Worm (Caenorhabditis elegans): ENCODE measurements around the gene F07A11.1.

Gene F07A11.1

ce11 chrII:11633509-11633908 lies 41.6 kb upstream of the F07A11.1 start, which contains the start of gene din-1:
TSS of gene din-1 (minus strand) at chrII:11633609.
- peak; percentile 1 for TF ChIP-seq pha-4 (tag; optimal IDR thresholded peaks at IDR 0.05)
- no peak for TF ChIP-seq eor-1 (tag; optimal IDR thresholded peaks at IDR 0.05)
- TF ChIP-seq nhr-43 (tag; optimal IDR thresholded peaks at IDR 0.05; ENCODE audit: poor library complexity, severe bottlenecking) = no peak
- TF ChIP-seq lin-15B (tag; optimal IDR thresholded peaks at IDR 0.05) = no peak
- TF ChIP-seq hmg-11 (tag; optimal IDR thresholded peaks at IDR 0.05) = no peak

- peak; percentile 5 for TF ChIP-seq elt-2 (tag; optimal IDR thresholded peaks at IDR 0.05)
- TF ChIP-seq nhr-77 (tag; optimal IDR thresholded peaks at IDR 0.05) = no peak
- no peak for TF ChIP-seq ZK546.5 (tag; optimal IDR thresholded peaks at IDR 0.05)
- TF ChIP-seq nhr-28 (tag; optimal IDR thresholded peaks at IDR 0.05) = no peak
- no peak for TF ChIP-seq eor-1 (tag; optimal IDR thresholded peaks at IDR 0.05)
- TF ChIP-seq snpc-4 (tag; optimal IDR thresholded peaks at IDR 0.05) = peak; percentile 34
- TF ChIP-seq ceh-9 (tag; optimal IDR thresholded peaks at IDR 0.05) = no peak
- TF ChIP-seq unc-62 (GFP tag; optimal IDR thresholded peaks at IDR 0.05) = no peak
- TF ChIP-seq hmg-11 (tag; optimal IDR thresholded peaks at IDR 0.05) = peak; percentile 64
- TF ChIP-seq lin-15B (tag; optimal IDR thresholded peaks at IDR 0.05) = no peak
- no peak for TF ChIP-seq ztf-4 (tag; optimal IDR thresholded peaks at IDR 0.05)
- TF ChIP-seq tbx-2 (tag; optimal IDR thresholded peaks at IDR 0.05) = no peak
- peak; percentile 61 for TF ChIP-seq ama-1 (optimal IDR thresholded peaks at IDR 0.05)
- no peak for TF ChIP-seq nhr-237 (tag; optimal IDR thresholded peaks at IDR 0.05)
- TF ChIP-seq egl-27 (tag; optimal IDR thresholded peaks at IDR 0.05) = no peak
- TF ChIP-seq lsy-12 (tag; optimal IDR thresholded peaks at IDR 0.05) = no peak
- no peak for TF ChIP-seq mdl-1 (tag; optimal IDR thresholded peaks at IDR 0.05)
- TF ChIP-seq R02D3.7 (tag; optimal IDR thresholded peaks at IDR 0.05) = no peak
- TF ChIP-seq skn-1 (tag; optimal IDR thresholded peaks at IDR 0.05) = no peak
- no peak for TF ChIP-seq pqm-1 (tag; optimal IDR thresholded peaks at IDR 0.05)
- TF ChIP-seq fkh-10 (GFP tag; optimal IDR thresholded peaks at IDR 0.05) = no peak
- no peak for TF ChIP-seq egl-5 (tag; optimal IDR thresholded peaks at IDR 0.05)
- no peak for TF ChIP-seq jun-1 (tag; optimal IDR thresholded peaks at IDR 0.05)
- TF ChIP-seq fkh-2 (tag; optimal IDR thresholded peaks at IDR 0.05) = no peak
- TF ChIP-seq nhr-67 (tag; optimal IDR thresholded peaks at IDR 0.05) = no peak
- TF ChIP-seq nhr-23 (tag; optimal IDR thresholded peaks at IDR 0.05) = peak; percentile 45
- no peak for TF ChIP-seq nhr-12 (tag; optimal IDR thresholded peaks at IDR 0.05)
- TF ChIP-seq sea-2 (GFP tag; optimal IDR thresholded peaks at IDR 0.05) = no peak
- no peak for TF ChIP-seq unc-39 (tag; optimal IDR thresholded peaks at IDR 0.05)
- peak; percentile 17 for TF ChIP-seq ceh-28 (tag; optimal IDR thresholded peaks at IDR 0.05)
- TF ChIP-seq mml-1 (tag; optimal IDR thresholded peaks at IDR 0.05) = no peak
- TF ChIP-seq nhr-11 (tag; optimal IDR thresholded peaks at IDR 0.05) = no peak
- TF ChIP-seq zag-1 (tag; optimal IDR thresholded peaks at IDR 0.05) = no peak
- no peak for TF ChIP-seq elt-1 (tag; optimal IDR thresholded peaks at IDR 0.05)
- TF ChIP-seq nhr-43 (tag; optimal IDR thresholded peaks at IDR 0.05; ENCODE audit: poor library complexity, severe bottlenecking) = no peak
- no peak for TF ChIP-seq daf-12 (tag; optimal IDR thresholded peaks at IDR 0.05)
- TF ChIP-seq ceh-82 (tag; optimal IDR thresholded peaks at IDR 0.05) = no peak
- TF ChIP-seq ceh-16 (tag; optimal IDR thresholded peaks at IDR 0.05) = no peak
- peak; percentile 79 for TF ChIP-seq lin-39 (tag; optimal IDR thresholded peaks at IDR 0.05)
- no peak for TF ChIP-seq aly-2 (tag; optimal IDR thresholded peaks at IDR 0.05)
- TF ChIP-seq nhr-76 (tag; optimal IDR thresholded peaks at IDR 0.05) = no peak
- TF ChIP-seq nhr-25 (tag; optimal IDR thresholded peaks at IDR 0.05) = peak; percentile 83
- TF ChIP-seq ztf-11 (tag; optimal IDR thresholded peaks at IDR 0.05) = no peak
- TF ChIP-seq pha-4 (tag; optimal IDR thresholded peaks at IDR 0.05) = peak; percentile 76
- peak; percentile 63 for TF ChIP-seq nfya-1 (tag; optimal IDR thresholded peaks at IDR 0.05; ENCODE audit: insufficient read depth)
- no peak for TF ChIP-seq elt-3 (tag; optimal IDR thresholded peaks at IDR 0.05)
- no peak for TF ChIP-seq fos-1 (tag; optimal IDR thresholded peaks at IDR 0.05)
Measured at ce11 chrII:11632689-11633088, 40.8 kb upstream of the F07A11.1 start.

Measured in whole organism, L3 larva.